Fruit fly (Drosophila melanogaster): Measurements from ENCODE around the gene wrm1.

The wrm1 gene

DNA sequence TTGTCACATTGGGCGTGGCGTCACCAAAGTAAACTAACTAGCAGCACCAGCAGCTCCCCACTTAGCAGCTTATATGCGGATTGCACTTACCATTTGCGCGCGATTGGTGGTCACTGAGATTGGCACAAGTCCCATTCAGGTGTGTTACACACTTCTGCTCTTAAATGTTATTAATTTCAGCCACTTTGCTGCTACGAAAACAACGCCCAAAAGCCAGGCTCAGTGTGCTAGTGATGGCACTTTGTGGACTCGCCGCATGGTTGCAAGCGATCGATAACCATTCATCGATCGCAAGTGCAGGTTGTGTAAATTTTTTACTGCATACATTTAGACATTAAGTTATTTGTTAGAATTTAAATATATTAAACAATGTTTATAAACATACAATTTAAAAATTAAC, at the start of gene wrm1, which contains the start of gene wrm2 (continued):
- peak; percentile 22 for TF ChIP-seq CG17829 (tag; optimal IDR thresholded peaks at IDR 0.05)
- no peak for TF ChIP-seq CG4328 (GFP tag; optimal IDR thresholded peaks at IDR 0.05)
- TF ChIP-seq Med (GFP tag) = peak; percentile 84
- peak; percentile 38 for TF ChIP-seq CG15514 (GFP tag; optimal IDR thresholded peaks at IDR 0.05)
- no peak for TF ChIP-seq CG14965 (GFP tag; optimal IDR thresholded peaks at IDR 0.05; ENCODE audit: borderline replicate concordance)
- no peak for TF ChIP-seq CG10147 (GFP tag; optimal IDR thresholded peaks at IDR 0.05)
- no peak for TF ChIP-seq twi (tag; optimal IDR thresholded peaks at IDR 0.05)
- TF ChIP-seq CG12659 (GFP tag; optimal IDR thresholded peaks at IDR 0.05) = peak; percentile 4
- no peak for TF ChIP-seq dan (GFP tag; IDR thresholded peaks at IDR 0.05)
- TF ChIP-seq BEAF-32 (GFP tag; optimal IDR thresholded peaks at IDR 0.05) = peak; percentile 74
- TF ChIP-seq CTCF (GFP tag; optimal IDR thresholded peaks at IDR 0.05) = no peak
- TF ChIP-seq vnd (GFP tag; IDR thresholded peaks at IDR 0.05; ENCODE audit: partially characterized antibody) = no peak
- TF ChIP-seq HmgD (GFP tag; optimal IDR thresholded peaks at IDR 0.05) = no peak
- TF ChIP-seq CG1603 (tag; optimal IDR thresholded peaks at IDR 0.05) = peak; percentile 47
- no peak for TF ChIP-seq CG30403 (GFP tag; optimal IDR thresholded peaks at IDR 0.05)
- no peak for TF ChIP-seq CG12769 (tag; optimal IDR thresholded peaks at IDR 0.05)
- TF ChIP-seq Meics (GFP tag; optimal IDR thresholded peaks at IDR 0.05) = no peak
- TF ChIP-seq Nf-YB (GFP tag; optimal IDR thresholded peaks at IDR 0.05) = peak; percentile 7
- no peak for TF ChIP-seq CG30431 (GFP tag; optimal IDR thresholded peaks at IDR 0.05)
- no peak for TF ChIP-seq CG3838 (GFP tag; optimal IDR thresholded peaks at IDR 0.05)
- TF ChIP-seq gro (GFP tag; optimal IDR thresholded peaks at IDR 0.05) = no peak
- no peak for TF ChIP-seq CG11456 (GFP tag; IDR thresholded peaks at IDR 0.05)
- TF ChIP-seq HLH4C (GFP tag; IDR thresholded peaks at IDR 0.05; ENCODE audit: partially characterized antibody) = peak; percentile 53; the same call in 2 of the 3 replicates
- TF ChIP-seq Bgb (GFP tag; IDR thresholded peaks at IDR 0.05; ENCODE audit: partially characterized antibody) = peak; percentile 70
- TF ChIP-seq CG8290 (GFP tag; optimal IDR thresholded peaks at IDR 0.05) = peak; percentile 38
- TF ChIP-seq CG8290 (tag; optimal IDR thresholded peaks at IDR 0.05) = peak in 1 of 2 experiments; percentile 95
- TF ChIP-seq CG8924 (tag; optimal IDR thresholded peaks at IDR 0.05) = peak; percentile 66
- no peak for TF ChIP-seq CG10209 (GFP tag; optimal IDR thresholded peaks at IDR 0.05)
- TF ChIP-seq sqz (GFP tag; optimal IDR thresholded peaks at IDR 0.05) = no peak
- no peak for TF ChIP-seq tap (tag; optimal IDR thresholded peaks at IDR 0.05)
- TF ChIP-seq CG34224 (GFP tag; IDR thresholded peaks at IDR 0.05; ENCODE audit: partially characterized antibody) = peak; percentile 46; the same call in 1 of the 3 replicates
- TF ChIP-seq Fer2 (tag; optimal IDR thresholded peaks at IDR 0.05) = no peak
- no peak for TF ChIP-seq Antp (GFP tag; optimal IDR thresholded peaks at IDR 0.05)
- TF ChIP-seq cg (GFP tag; optimal IDR thresholded peaks at IDR 0.05) = no peak
- no peak for TF ChIP-seq croc (GFP tag; conservative IDR thresholded peaks at IDR 0.05)
- no peak for TF ChIP-seq onecut (GFP tag; IDR thresholded peaks at IDR 0.05)
- TF ChIP-seq zen (tag; optimal IDR thresholded peaks at IDR 0.05) = peak; percentile 6
- no peak for TF ChIP-seq pfk (GFP tag; optimal IDR thresholded peaks at IDR 0.05)
- TF ChIP-seq Ets97D (GFP tag; optimal IDR thresholded peaks at IDR 0.05) = peak; percentile 56
- TF ChIP-seq CG6175 (GFP tag; IDR thresholded peaks at IDR 0.05) = no peak
- peak; percentile 55 for TF ChIP-seq trem (tag; optimal IDR thresholded peaks at IDR 0.05)
- no peak for TF ChIP-seq H2.0 (GFP tag; IDR thresholded peaks at IDR 0.05)
- peak; percentile 6 for TF ChIP-seq phol (tag; optimal IDR thresholded peaks at IDR 0.05)
- peak; percentile 10 for TF ChIP-seq Nf-YC (tag; optimal IDR thresholded peaks at IDR 0.05)
- TF ChIP-seq gsb-n (tag; optimal IDR thresholded peaks at IDR 0.05) = peak; percentile 89
- TF ChIP-seq unc-4 (GFP tag; IDR thresholded peaks at IDR 0.05; ENCODE audit: partially characterized antibody) = peak; percentile 62
- TF ChIP-seq CG13775 (GFP tag; optimal IDR thresholded peaks at IDR 0.05) = no peak
- no peak for TF ChIP-seq Sry-β (GFP tag; optimal IDR thresholded peaks at IDR 0.05)
- no peak for TF ChIP-seq Kr (GFP tag; optimal IDR thresholded peaks at IDR 0.05)
- no peak for TF ChIP-seq sima (GFP tag; optimal IDR thresholded peaks at IDR 0.05)
- peak; percentile 59 for TF ChIP-seq pzg (GFP tag; optimal IDR thresholded peaks at IDR 0.05)

Measured in whole organism, embryonic.